Worm (Caenorhabditis elegans): ENCODE results near the gene ced-10.

- TF ChIP-seq med-1 (GFP tag; optimal IDR thresholded peaks at IDR 0.05; ENCODE audit: insufficient read depth): no peak
- no peak for TF ChIP-seq ref-1 (GFP tag; conservative IDR thresholded peaks at IDR 0.05)
- TF ChIP-seq tab-1 (GFP tag; IDR thresholded peaks at IDR 0.05): no peak
- no peak for TF ChIP-seq ztf-23 (GFP tag; IDR thresholded peaks at IDR 0.05)
- no peak for TF ChIP-seq cog-1 (tag; optimal IDR thresholded peaks at IDR 0.05)
Observed at ce11 chrIV:3463254-3463653, 46.1 kb downstream of the ced-10 start, which contains the start of gene F58E2.4.
